Fruit fly (Drosophila melanogaster) S2 (cell line): ENCODE data around the gene Lst8.

Experiments used
- CG8478 ChIP-seq: fragments of >200 bp; optimal IDR thresholded peaks from 2 replicates; lab custom pipeline; 2018
- CTCF ChIP-seq, 2 experiments: fragments of >200 bp; optimal IDR thresholded peaks; 2 replicates each; lab custom pipeline; 2018

Gene Lst8

DNA sequence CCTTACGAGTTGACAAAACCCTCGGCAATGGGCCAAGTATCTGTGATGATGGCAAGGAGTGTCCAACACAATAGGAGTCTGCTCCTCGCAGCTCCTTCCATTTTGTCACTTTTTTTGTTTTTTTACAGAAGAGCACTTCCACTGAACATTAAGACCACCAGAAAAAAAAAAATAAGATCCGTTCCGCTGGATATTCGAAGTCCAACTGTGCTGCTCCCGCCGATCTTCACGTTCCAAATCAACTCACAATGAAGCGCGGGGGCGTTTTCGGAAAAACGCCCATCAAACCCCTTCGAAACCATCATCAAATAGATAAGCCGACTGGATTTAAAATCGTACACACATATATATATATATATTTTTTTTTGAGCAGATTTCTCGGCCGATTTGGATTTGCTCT is 34.6 kb downstream of the Lst8 start, which contains the start of gene Cubn:
TSS of gene Cubn (minus strand) at position 101 of the 400 bp plus-strand sequence.
- TF ChIP-seq CTCF (optimal IDR thresholded peaks at IDR 0.05; lab: Kevin White, UChicago) = no peak
- no peak for TF ChIP-seq CG8478 (lab: Kevin White, UChicago)

DNA sequence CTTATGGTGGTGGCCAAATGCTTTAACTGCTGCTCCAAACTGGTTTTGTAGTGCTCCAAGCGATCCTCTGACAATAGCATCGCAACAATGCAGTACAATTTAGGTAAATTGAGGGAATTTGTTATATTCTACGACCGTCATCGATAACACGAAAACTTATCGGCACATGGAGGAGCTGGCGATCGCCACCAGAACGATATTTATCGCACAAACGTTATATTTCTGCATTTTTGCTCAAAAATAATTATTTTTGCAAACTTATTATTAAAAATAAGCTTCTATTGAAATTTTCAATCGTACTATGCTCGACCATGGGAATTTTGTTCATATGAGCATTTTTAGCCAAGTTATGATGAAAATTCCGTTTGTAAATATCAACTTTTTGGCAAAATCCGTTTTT is 49.4 kb downstream of the Lst8 start, which contains the start of gene CG15317:
TSS of gene CG15317 (minus strand) at position 148 of the 400 bp plus-strand sequence.
- TF ChIP-seq CTCF (optimal IDR thresholded peaks at IDR 0.05; lab: Kevin White, UChicago) = no peak
- TF ChIP-seq CG8478 (lab: Kevin White, UChicago) = no peak

DNA sequence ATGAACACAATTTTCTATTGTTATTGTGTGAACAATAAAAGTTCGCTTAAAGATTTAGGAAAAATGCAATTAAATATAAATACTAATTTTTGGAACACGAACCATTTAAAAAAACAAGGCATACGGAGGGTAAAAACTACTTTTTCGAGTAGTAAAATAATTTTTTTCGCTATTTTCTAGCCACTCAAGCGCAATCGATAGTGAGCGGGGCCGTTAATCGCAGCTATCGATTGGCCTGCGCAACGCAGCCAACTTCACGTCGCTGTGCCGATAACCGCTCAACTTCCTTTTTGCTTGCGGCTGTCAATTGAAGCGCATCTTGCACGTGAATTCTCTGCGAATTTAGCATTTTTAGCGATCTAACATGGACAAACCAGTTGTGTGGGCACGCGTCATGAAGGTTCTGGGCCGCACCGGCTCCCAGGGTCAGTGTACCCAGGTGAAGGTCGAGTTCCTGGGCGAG is 51.4 kb downstream of the Lst8 start, which contains the start of gene RpS28b:
TSS of gene RpS28b (plus strand) at position 278 of the 463 bp plus-strand sequence.
- TF ChIP-seq CTCF (optimal IDR thresholded peaks at IDR 0.05; lab: Kevin White, UChicago) = no peak
